Worm (Caenorhabditis elegans): Measurements from ENCODE around the gene irld-49.
A peak's percentile ranks its signal among the peaks of the same experiment; 100 is the strongest.

Gene irld-49

ce11 chrII:2943966-2944365 is at the start of gene irld-49, which contains the start of gene irld-50:
Gene irld-49 (plus strand): TSS chrII:2944176.
Gene irld-50 (minus strand): TSS chrII:2944066.
- no peak for TF ChIP-seq odd-2 (tag; optimal IDR thresholded peaks at IDR 0.05)
- TF ChIP-seq ets-4 (tag; optimal IDR thresholded peaks at IDR 0.05): no peak
- TF ChIP-seq ttx-3 (tag; optimal IDR thresholded peaks at IDR 0.05): no peak
- TF ChIP-seq npax-4 (tag; optimal IDR thresholded peaks at IDR 0.05): no peak
- no peak for TF ChIP-seq elt-2 (tag; optimal IDR thresholded peaks at IDR 0.05)
- no peak for TF ChIP-seq nfya-1 (tag; optimal IDR thresholded peaks at IDR 0.05)
- no peak for TF ChIP-seq hlh-13 (GFP tag; optimal IDR thresholded peaks at IDR 0.05)
- no peak for TF ChIP-seq ceh-6 (GFP tag; optimal IDR thresholded peaks at IDR 0.05)
- TF ChIP-seq ceh-24 (tag; optimal IDR thresholded peaks at IDR 0.05): no peak
- TF ChIP-seq hlh-30 (tag; optimal IDR thresholded peaks at IDR 0.05; ENCODE audit: insufficient read depth): no peak
- no peak for TF ChIP-seq gmeb-2 (tag; optimal IDR thresholded peaks at IDR 0.05)
- no peak for TF ChIP-seq sox-4 (tag; optimal IDR thresholded peaks at IDR 0.05)
- TF ChIP-seq ceh-30 (tag; optimal IDR thresholded peaks at IDR 0.05): no peak
- TF ChIP-seq unc-86 (tag; optimal IDR thresholded peaks at IDR 0.05): no peak
- no peak for TF ChIP-seq elt-4 (tag; optimal IDR thresholded peaks at IDR 0.05)

ce11 chrII:2894295-2894694 is 49.7 kb upstream of the irld-49 start, which contains the start of gene sqv-2:
Gene sqv-2 (minus strand): TSS chrII:2894395.
- TF ChIP-seq ceh-45 (GFP tag; IDR thresholded peaks at IDR 0.05): no peak
- no peak for TF ChIP-seq fkh-6 (tag; optimal IDR thresholded peaks at IDR 0.05)
- no peak for TF ChIP-seq K02D7.2 (tag; optimal IDR thresholded peaks at IDR 0.05)
- TF ChIP-seq C08G9.2 (tag; optimal IDR thresholded peaks at IDR 0.05): no peak
- no peak for TF ChIP-seq odd-2 (tag; optimal IDR thresholded peaks at IDR 0.05)
- TF ChIP-seq unc-55 (GFP tag; optimal IDR thresholded peaks at IDR 0.05): no peak
- TF ChIP-seq ceh-18 (tag; optimal IDR thresholded peaks at IDR 0.05): no peak
- TF ChIP-seq ets-4 (tag; optimal IDR thresholded peaks at IDR 0.05): no peak
- TF ChIP-seq ceh-6 (GFP tag; optimal IDR thresholded peaks at IDR 0.05): no peak
- TF ChIP-seq unc-3 (GFP tag; conservative IDR thresholded peaks at IDR 0.05): no peak
- TF ChIP-seq unc-3 (tag; optimal IDR thresholded peaks at IDR 0.05): no peak
- no peak for TF ChIP-seq rnt-1 (tag; optimal IDR thresholded peaks at IDR 0.05)
- no peak for TF ChIP-seq ceh-31 (tag; optimal IDR thresholded peaks at IDR 0.05)
- no peak for TF ChIP-seq che-1 (tag; optimal IDR thresholded peaks at IDR 0.05)
- TF ChIP-seq nfya-1 (tag; optimal IDR thresholded peaks at IDR 0.05): no peak
- no peak for TF ChIP-seq ceh-34 (tag; optimal IDR thresholded peaks at IDR 0.05)

- TF ChIP-seq F13H6.1 (tag; optimal IDR thresholded peaks at IDR 0.05) (no peak), Y22D7AL.16 (tag; optimal IDR thresholded peaks at IDR 0.05) (no peak), unc-42 (tag; optimal IDR thresholded peaks at IDR 0.05) (no peak), ahr-1 (tag; optimal IDR thresholded peaks at IDR 0.05) (no peak)
Observed at ce11 chrII:2900248-2900647, 43.7 kb upstream of the irld-49 start, which contains the start of gene ubc-26. Gene ubc-26 (minus strand): TSS chrII:2900348.

ce11 chrII:2901158-2901557 is 42.8 kb upstream of the irld-49 start:
- no peak for TF ChIP-seq tbx-7 (tag; optimal IDR thresholded peaks at IDR 0.05)
- no peak for TF ChIP-seq pha-2 (tag; optimal IDR thresholded peaks at IDR 0.05)
- no peak for TF ChIP-seq hlh-6 (tag; optimal IDR thresholded peaks at IDR 0.05)
- TF ChIP-seq ceh-48 (tag; optimal IDR thresholded peaks at IDR 0.05): peak; percentile 59
- no peak for TF ChIP-seq elt-2 (tag; optimal IDR thresholded peaks at IDR 0.05)
- no peak for TF ChIP-seq fax-1 (tag; optimal IDR thresholded peaks at IDR 0.05)

- no peak for TF ChIP-seq fkh-6 (tag; optimal IDR thresholded peaks at IDR 0.05)
- no peak for TF ChIP-seq pros-1 (tag; optimal IDR thresholded peaks at IDR 0.05)
- TF ChIP-seq ceh-31 (tag; optimal IDR thresholded peaks at IDR 0.05): no peak
- no peak for TF ChIP-seq mec-3 (tag; optimal IDR thresholded peaks at IDR 0.05; ENCODE audit: borderline replicate concordance)
- TF ChIP-seq ceh-48 (tag; optimal IDR thresholded peaks at IDR 0.05): no peak
- TF ChIP-seq sdc-2 (tag; optimal IDR thresholded peaks at IDR 0.05): no peak
- no peak for TF ChIP-seq pqm-1 (tag; optimal IDR thresholded peaks at IDR 0.05)
- TF ChIP-seq zip-5 (tag; optimal IDR thresholded peaks at IDR 0.05): no peak
- TF ChIP-seq pha-2 (tag; optimal IDR thresholded peaks at IDR 0.05): no peak
- no peak for TF ChIP-seq pag-3 (tag; optimal IDR thresholded peaks at IDR 0.05; ENCODE audit: borderline replicate concordance)
- TF ChIP-seq pha-4 (tag; optimal IDR thresholded peaks at IDR 0.05): no peak
- TF ChIP-seq dmd-4 (tag; optimal IDR thresholded peaks at IDR 0.05; ENCODE audit: borderline replicate concordance): no peak
- TF ChIP-seq nfya-1 (tag; optimal IDR thresholded peaks at IDR 0.05): no peak
- TF ChIP-seq pat-9 (tag; optimal IDR thresholded peaks at IDR 0.05): no peak
- no peak for TF ChIP-seq nhr-11 (tag; optimal IDR thresholded peaks at IDR 0.05)
- TF ChIP-seq elt-4 (tag; optimal IDR thresholded peaks at IDR 0.05): no peak
- no peak for TF ChIP-seq lin-11 (tag; optimal IDR thresholded peaks at IDR 0.05)
- TF ChIP-seq unc-86 (tag; optimal IDR thresholded peaks at IDR 0.05): no peak
Observed at ce11 chrII:2903748-2904147, 40.2 kb upstream of the irld-49 start.
